Worm (Caenorhabditis elegans): ENCODE results near the gene C31H1.1.

Gene C31H1.1

DNA sequence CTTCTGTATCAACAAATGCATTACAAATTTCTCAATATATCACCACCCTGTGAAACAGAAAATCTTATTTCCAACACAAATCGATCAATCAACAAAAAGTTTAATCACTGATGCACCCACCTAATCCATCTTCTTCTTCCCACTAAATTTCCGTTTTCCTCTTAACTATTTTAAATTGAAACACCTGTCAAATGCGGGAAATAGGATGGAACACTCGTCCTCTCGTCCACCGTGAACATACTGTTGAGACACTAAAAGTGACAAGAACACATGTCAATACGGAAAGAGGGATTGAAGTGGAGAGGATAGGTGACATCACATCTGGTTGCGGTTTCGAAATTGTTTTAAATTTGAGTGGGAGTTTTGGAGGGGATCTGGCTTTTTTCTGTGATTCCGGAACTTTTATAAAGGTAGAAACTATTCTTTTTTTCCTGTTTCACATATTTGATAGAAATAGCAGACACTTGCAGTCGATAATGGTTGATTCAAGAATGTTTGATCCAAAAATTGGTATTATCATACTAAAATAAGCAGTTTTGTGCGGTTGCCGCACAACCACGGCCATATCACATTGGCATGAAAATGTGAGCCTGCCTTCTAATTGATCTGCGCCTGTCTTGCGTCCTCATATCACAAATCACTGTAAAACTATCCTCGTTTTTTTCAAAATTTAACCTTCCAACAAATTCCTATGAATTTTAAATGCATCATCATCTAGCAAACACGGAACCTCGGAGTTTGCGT lies 23.0 kb downstream of the C31H1.1 start:
- TF ChIP-seq unc-62 (GFP tag; optimal IDR thresholded peaks at IDR 0.05 in 1 of 2) (peak in 1 of 2 experiments; percentile 56), unc-62 (tag; optimal IDR thresholded peaks at IDR 0.05) (no peak), aha-1 (tag) (peak; percentile 94), spr-3 (GFP tag; optimal IDR thresholded peaks at IDR 0.05) (no peak)

DNA sequence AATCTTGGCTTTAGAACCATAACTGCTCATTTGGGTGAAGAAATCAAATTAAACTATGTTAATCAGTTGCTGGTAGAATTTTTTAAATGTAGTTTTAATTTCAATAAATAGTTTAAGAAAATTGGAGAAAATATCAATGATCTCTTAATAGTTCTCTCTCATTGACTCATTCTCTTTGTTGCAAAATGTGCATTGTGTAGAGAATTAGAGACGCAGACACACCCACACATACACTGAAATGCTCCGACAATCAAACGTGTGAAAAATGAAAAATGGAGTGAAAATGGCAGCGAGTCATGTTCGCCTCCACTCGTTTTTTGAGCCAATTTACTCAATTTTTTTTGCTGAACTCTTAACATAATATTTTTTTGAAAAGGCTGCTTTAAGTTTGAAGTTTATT lies 23.7 kb downstream of the C31H1.1 start:
- TF ChIP-seq Y5F2A.4 (GFP tag; optimal IDR thresholded peaks at IDR 0.05) = no peak
- peak; percentile 11 for TF ChIP-seq nhr-28 (tag; optimal IDR thresholded peaks at IDR 0.05)

DNA sequence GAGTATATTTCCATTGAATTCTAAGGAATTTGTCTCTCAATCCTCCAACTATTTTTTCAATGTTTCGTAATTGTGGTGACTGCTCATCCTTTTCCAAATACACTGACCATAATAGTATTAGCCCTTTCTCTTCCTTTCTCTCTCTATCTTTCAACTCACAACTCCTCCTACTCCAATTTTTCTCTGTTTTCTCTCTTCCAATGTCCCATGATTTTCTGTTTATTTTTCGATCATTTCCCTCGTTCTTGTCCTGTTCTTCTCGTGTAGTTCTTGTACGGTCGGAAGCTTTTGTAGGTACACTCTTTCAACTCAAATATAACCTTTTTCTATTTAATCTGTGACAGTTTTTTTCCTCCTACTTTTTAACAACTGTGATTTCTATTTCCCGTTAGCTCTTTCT lies 24.7 kb downstream of the C31H1.1 start:
- TF ChIP-seq ceh-32 (tag; optimal IDR thresholded peaks at IDR 0.05; ENCODE audit: poor library complexity) = no peak
- no peak for TF ChIP-seq ceh-28 (tag; optimal IDR thresholded peaks at IDR 0.05)
- TF ChIP-seq pha-4 (GFP tag; IDR thresholded peaks at IDR 0.05) = no peak
- TF ChIP-seq pha-4 (tag; optimal IDR thresholded peaks at IDR 0.05) = peak; percentile 95
- peak; percentile 70 for TF ChIP-seq hlh-30 (tag; optimal IDR thresholded peaks at IDR 0.05; ENCODE audit: insufficient read depth)
- no peak for TF ChIP-seq gei-8 (GFP tag; optimal IDR thresholded peaks at IDR 0.05)
- TF ChIP-seq nhr-28 (tag; optimal IDR thresholded peaks at IDR 0.05) = peak; percentile 70
- TF ChIP-seq daf-16 (GFP tag; optimal IDR thresholded peaks at IDR 0.05) = no peak
- peak; percentile 5 for TF ChIP-seq daf-16 (tag; optimal IDR thresholded peaks at IDR 0.05)
- no peak for TF ChIP-seq hmg-1.1 (GFP tag; IDR thresholded peaks at IDR 0.05)
- no peak for TF ChIP-seq nhr-102 (tag; optimal IDR thresholded peaks at IDR 0.05)
- TF ChIP-seq pqm-1 (tag; optimal IDR thresholded peaks at IDR 0.05) = peak; percentile 18

DNA sequence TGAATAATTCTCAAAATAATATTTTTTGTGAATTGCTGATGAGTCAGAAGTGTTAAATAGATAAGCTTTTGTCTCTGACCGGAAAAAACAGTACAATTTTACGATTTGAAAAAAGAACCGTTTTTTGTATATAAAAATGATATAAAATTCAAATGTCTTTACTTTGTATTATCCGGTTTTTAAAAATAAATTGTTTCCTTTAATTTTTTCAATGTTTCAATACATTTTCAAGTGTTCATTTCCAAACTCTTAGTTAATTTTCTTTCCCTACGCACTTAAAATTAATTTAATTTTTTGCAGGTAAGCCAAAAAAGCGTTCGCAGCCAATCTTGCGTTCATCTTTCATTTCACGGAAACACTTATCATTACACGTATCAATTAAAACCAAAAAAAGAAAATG lies 27.2 kb downstream of the C31H1.1 start, which contains the start of gene egal-1:
egal-1 (plus strand) TSS at position 301 of the 400 bp plus-strand sequence.
- no peak for TF ChIP-seq daf-12 (tag; optimal IDR thresholded peaks at IDR 0.05)
- no peak for TF ChIP-seq hlh-11 (tag; optimal IDR thresholded peaks at IDR 0.05)
- no peak for TF ChIP-seq zag-1 (tag; optimal IDR thresholded peaks at IDR 0.05)
- TF ChIP-seq daf-16 (GFP tag; optimal IDR thresholded peaks at IDR 0.05) = no peak
- TF ChIP-seq daf-16 (tag; optimal IDR thresholded peaks at IDR 0.05) = no peak
- TF ChIP-seq T26A8.4 (GFP tag; IDR thresholded peaks at IDR 0.05) = no peak
- TF ChIP-seq lim-7 (GFP tag; IDR thresholded peaks at IDR 0.05) = no peak

DNA sequence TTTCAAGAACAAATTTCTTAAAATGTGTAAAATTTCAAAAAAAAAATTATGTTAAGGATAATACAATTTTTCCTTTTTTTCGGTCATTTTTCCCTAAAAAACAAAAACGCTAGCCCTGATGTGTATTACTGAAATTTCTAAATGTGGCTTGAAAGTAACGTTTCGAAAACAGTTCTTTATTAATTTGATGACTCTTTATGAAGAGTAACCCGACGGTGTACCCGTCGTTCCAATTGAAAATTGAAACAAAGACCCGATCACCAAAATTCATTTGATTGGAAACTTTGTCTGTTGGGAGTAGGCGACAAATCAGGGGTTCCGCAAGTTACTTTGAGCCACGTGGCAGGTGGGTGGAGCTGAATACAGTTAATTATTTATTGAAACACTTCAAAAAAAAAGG lies 35.5 kb downstream of the C31H1.1 start:
- TF ChIP-seq aha-1 (tag) = no peak
- peak; percentile 84 for TF ChIP-seq snpc-1.2 (GFP tag; IDR thresholded peaks at IDR 0.05)
- peak; percentile 30 for TF ChIP-seq F49E8.2 (tag; optimal IDR thresholded peaks at IDR 0.05; ENCODE audit: borderline replicate concordance)

DNA sequence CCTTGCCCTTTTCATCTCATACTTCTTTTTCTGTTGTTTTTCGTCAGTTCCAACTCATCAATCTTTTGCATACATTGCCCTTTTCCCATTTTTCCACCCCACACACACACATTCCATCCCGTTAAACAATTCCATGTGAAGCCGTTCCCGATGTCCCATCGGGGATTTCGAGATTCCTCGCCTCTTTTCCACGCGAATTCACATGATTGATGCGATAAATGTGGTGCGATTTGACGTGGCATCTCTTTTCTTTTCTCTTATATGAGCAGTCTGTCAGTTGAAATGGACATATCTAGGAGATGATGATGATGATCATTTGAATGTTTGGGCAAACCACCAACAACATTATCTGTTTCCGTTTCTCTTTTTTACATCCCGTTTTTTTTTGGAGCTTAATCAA lies 36.9 kb downstream of the C31H1.1 start:
- TF ChIP-seq gei-8 (GFP tag; optimal IDR thresholded peaks at IDR 0.05) (no peak), unc-62 (GFP tag; optimal IDR thresholded peaks at IDR 0.05 in 1 of 2) (peak in 1 of 2 experiments; percentile 99), unc-62 (tag; optimal IDR thresholded peaks at IDR 0.05) (no peak)

DNA sequence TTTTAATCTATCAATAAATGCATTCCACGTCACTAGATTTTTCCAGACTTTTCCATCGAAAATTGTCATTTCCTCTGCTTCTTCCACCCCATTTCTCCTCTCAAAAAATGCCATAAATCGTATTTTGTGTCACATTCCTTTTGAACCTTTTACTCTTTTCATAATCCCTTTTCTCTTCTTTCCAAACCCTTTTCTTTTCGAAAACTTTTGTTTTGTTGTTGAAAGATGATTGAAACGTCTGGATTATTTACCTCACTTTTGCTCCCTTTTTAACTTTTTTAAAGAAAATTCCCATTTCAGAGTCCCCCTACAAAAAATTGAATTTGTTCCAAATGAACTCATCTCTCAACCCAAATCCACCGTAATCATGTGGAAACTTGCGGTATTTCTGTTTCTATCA lies 41.9 kb downstream of the C31H1.1 start, which contains the start of gene C06E7.2:
C06E7.2 (plus strand) TSS at position 301 of the 400 bp plus-strand sequence.
- TF ChIP-seq zip-2 (tag; optimal IDR thresholded peaks at IDR 0.05) = no peak
- no peak for TF ChIP-seq tra-1 (GFP tag; IDR thresholded peaks at IDR 0.05)
- TF ChIP-seq Y48G9A.11 (GFP tag; IDR thresholded peaks at IDR 0.05) = no peak
- no peak for TF ChIP-seq fos-1 (tag; optimal IDR thresholded peaks at IDR 0.05)
- TF ChIP-seq T26A8.4 (GFP tag; IDR thresholded peaks at IDR 0.05) = no peak
- TF ChIP-seq lin-39 (tag; optimal IDR thresholded peaks at IDR 0.05) = no peak
- no peak for TF ChIP-seq ceh-20 (GFP tag; IDR thresholded peaks at IDR 0.05)
- no peak for TF ChIP-seq nhr-77 (tag; optimal IDR thresholded peaks at IDR 0.05)
- TF ChIP-seq nhr-28 (tag; optimal IDR thresholded peaks at IDR 0.05) = no peak
- TF ChIP-seq hlh-11 (tag; optimal IDR thresholded peaks at IDR 0.05) = no peak
- no peak for TF ChIP-seq ctbp-1 (GFP tag; IDR thresholded peaks at IDR 0.05)
- TF ChIP-seq D1046.2 (GFP tag; IDR thresholded peaks at IDR 0.05) = no peak
- no peak for TF ChIP-seq nhr-11 (tag; optimal IDR thresholded peaks at IDR 0.05)
- no peak for TF ChIP-seq zag-1 (tag; optimal IDR thresholded peaks at IDR 0.05)
- TF ChIP-seq egl-27 (tag; optimal IDR thresholded peaks at IDR 0.05) = no peak
- no peak for TF ChIP-seq ceh-28 (tag; optimal IDR thresholded peaks at IDR 0.05)
- TF ChIP-seq nhr-25 (tag; optimal IDR thresholded peaks at IDR 0.05; ENCODE audit: borderline replicate concordance, insufficient read depth) = no peak
- no peak for TF ChIP-seq cey-2 (tag; optimal IDR thresholded peaks at IDR 0.05; ENCODE audit: borderline replicate concordance, insufficient read depth)
- TF ChIP-seq T20F7.1 (GFP tag; optimal IDR thresholded peaks at IDR 0.05) = no peak

All from whole organism, L4 larva.